Worm (Caenorhabditis elegans): ENCODE measurements around the gene Y45G5AM.9.

Gene Y45G5AM.9

DNA sequence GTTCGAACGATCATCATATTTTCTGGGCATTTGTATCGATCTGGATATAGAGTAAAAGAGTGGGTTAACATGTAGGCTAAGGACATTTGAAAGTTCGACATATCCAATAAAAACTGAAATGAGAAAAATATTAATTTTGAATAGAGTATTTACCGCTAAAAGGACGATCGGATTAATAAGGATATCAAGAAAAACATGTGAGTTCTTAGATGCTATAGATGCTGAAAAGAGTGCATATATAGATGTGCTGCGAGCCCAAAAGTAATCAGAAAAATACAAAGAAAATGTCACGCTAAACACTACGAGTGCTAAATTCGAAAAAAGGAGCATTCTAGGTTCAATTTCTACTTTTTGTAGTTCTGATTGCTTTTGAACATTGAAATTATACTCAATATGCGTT is 48.0 kb upstream of the Y45G5AM.9 start, which contains the start of gene srt-12:
Gene srt-12, minus strand, starts transcription at position 101 of the 400 bp plus-strand sequence.
- TF ChIP-seq elt-2 (tag; optimal IDR thresholded peaks at IDR 0.05) (no peak), egl-27 (tag; optimal IDR thresholded peaks at IDR 0.05) (no peak), ceh-82 (tag; optimal IDR thresholded peaks at IDR 0.05) (no peak), eor-1 (tag; optimal IDR thresholded peaks at IDR 0.05) (no peak), nhr-77 (tag; optimal IDR thresholded peaks at IDR 0.05) (no peak), fkh-10 (GFP tag; optimal IDR thresholded peaks at IDR 0.05) (no peak), ceh-9 (tag; optimal IDR thresholded peaks at IDR 0.05) (no peak), nhr-28 (tag; optimal IDR thresholded peaks at IDR 0.05) (no peak)

DNA sequence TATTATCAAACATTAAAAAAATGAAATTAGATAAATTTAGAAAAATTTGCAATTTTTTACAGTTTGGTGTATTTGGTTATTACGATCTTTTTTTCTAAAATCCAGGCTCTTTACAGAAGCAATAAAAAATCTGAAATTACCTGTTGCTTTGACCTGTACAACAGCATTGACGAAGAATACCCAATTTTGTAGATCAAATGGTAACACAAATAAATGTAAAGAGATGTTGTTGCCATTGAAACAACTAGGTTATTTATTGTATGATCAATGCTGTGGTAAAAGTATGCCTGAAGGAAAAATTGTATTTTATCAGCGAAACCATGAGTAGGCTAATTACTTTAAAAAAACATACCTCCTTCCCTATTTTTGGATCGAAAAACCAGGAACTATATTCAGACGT is 47.1 kb upstream of the Y45G5AM.9 start:
- TF ChIP-seq nhr-237 (tag; optimal IDR thresholded peaks at IDR 0.05) (no peak), zag-1 (tag; optimal IDR thresholded peaks at IDR 0.05) (no peak), fos-1 (tag; optimal IDR thresholded peaks at IDR 0.05) (no peak), mml-1 (tag; optimal IDR thresholded peaks at IDR 0.05) (no peak), tbx-2 (tag; optimal IDR thresholded peaks at IDR 0.05) (no peak), mdl-1 (tag; optimal IDR thresholded peaks at IDR 0.05) (no peak), egl-27 (tag; optimal IDR thresholded peaks at IDR 0.05) (no peak)

ce11 chrV:4240292-4240691 is 45.9 kb upstream of the Y45G5AM.9 start, which contains the start of gene srh-204:
TSS of gene srh-204 (minus strand) at chrV:4240392.
- TF ChIP-seq eor-1 (tag; optimal IDR thresholded peaks at IDR 0.05): no peak
- no peak for TF ChIP-seq pqm-1 (tag; optimal IDR thresholded peaks at IDR 0.05)
- TF ChIP-seq daf-12 (tag; optimal IDR thresholded peaks at IDR 0.05): no peak
- TF ChIP-seq ceh-16 (tag; optimal IDR thresholded peaks at IDR 0.05): no peak
- TF ChIP-seq jun-1 (tag; optimal IDR thresholded peaks at IDR 0.05): no peak
- TF ChIP-seq lin-15B (tag; optimal IDR thresholded peaks at IDR 0.05): no peak
- no peak for TF ChIP-seq fos-1 (tag; optimal IDR thresholded peaks at IDR 0.05)
- no peak for TF ChIP-seq nhr-77 (tag; optimal IDR thresholded peaks at IDR 0.05)

DNA sequence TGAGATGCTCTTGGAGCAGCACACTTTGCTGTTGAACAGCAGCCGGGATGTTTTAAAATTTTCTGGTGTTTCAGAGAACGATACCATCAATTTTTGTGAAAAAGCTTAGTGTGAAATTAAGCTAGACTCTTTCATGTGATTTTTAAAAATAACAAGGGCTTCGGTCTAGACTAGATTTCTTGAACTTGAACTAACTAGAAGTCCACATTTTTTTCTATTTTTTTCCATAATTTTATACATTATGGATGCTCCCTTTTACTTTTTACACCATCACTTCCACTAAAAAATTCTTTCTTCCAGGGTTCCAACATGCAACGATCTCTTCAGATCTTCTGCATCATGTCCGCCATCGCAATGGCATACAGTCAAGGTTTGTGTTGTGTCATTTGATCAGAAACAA is 41.7 kb upstream of the Y45G5AM.9 start, which contains the start of gene nlp-13:
Gene nlp-13, plus strand, starts transcription at position 301 of the 400 bp plus-strand sequence.
- no peak for TF ChIP-seq egl-27 (tag; optimal IDR thresholded peaks at IDR 0.05)
- TF ChIP-seq ceh-82 (tag; optimal IDR thresholded peaks at IDR 0.05): no peak
- TF ChIP-seq ceh-28 (tag; optimal IDR thresholded peaks at IDR 0.05): no peak
- TF ChIP-seq nhr-237 (tag; optimal IDR thresholded peaks at IDR 0.05): no peak
- no peak for TF ChIP-seq aly-2 (tag; optimal IDR thresholded peaks at IDR 0.05)
- no peak for TF ChIP-seq sea-2 (GFP tag; optimal IDR thresholded peaks at IDR 0.05)
- no peak for TF ChIP-seq jun-1 (tag; optimal IDR thresholded peaks at IDR 0.05)
- TF ChIP-seq fos-1 (tag; optimal IDR thresholded peaks at IDR 0.05): no peak
- TF ChIP-seq nhr-76 (tag; optimal IDR thresholded peaks at IDR 0.05): no peak
- TF ChIP-seq nhr-12 (tag; optimal IDR thresholded peaks at IDR 0.05): no peak
- TF ChIP-seq nhr-11 (tag; optimal IDR thresholded peaks at IDR 0.05): no peak
- TF ChIP-seq unc-62 (GFP tag; optimal IDR thresholded peaks at IDR 0.05): no peak
- no peak for TF ChIP-seq nfya-1 (tag; optimal IDR thresholded peaks at IDR 0.05; ENCODE audit: insufficient read depth)
- TF ChIP-seq R02D3.7 (tag; optimal IDR thresholded peaks at IDR 0.05): no peak
- no peak for TF ChIP-seq fkh-2 (tag; optimal IDR thresholded peaks at IDR 0.05)
- TF ChIP-seq lin-15B (tag; optimal IDR thresholded peaks at IDR 0.05): no peak

DNA sequence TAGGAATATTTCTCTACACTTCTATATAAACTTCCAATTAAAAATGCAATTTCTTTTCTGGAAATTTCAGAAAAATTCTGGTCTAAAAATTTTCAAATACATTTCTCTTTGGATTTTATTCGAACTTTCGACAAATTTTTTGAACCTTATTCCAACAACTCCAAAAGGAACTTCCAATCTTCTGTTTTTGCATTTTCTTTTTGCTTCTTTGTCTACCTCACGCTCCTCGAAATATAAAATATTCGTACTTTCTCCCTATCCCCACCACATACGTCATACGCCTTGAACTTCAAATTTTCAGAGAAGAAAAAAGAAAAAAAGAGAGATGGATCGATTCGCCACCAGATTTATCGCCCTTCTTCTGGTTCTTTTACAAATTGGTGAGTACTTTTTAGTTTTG is 24.9 kb upstream of the Y45G5AM.9 start, which contains the start of gene nlp-9:
Gene nlp-9, plus strand, starts transcription at position 301 of the 400 bp plus-strand sequence.
- TF ChIP-seq ama-1 (optimal IDR thresholded peaks at IDR 0.05): no peak
- TF ChIP-seq nhr-28 (tag; optimal IDR thresholded peaks at IDR 0.05): no peak
- no peak for TF ChIP-seq ceh-82 (tag; optimal IDR thresholded peaks at IDR 0.05)
- TF ChIP-seq fkh-10 (GFP tag; optimal IDR thresholded peaks at IDR 0.05): no peak
- TF ChIP-seq pha-4 (tag; optimal IDR thresholded peaks at IDR 0.05): no peak
- no peak for TF ChIP-seq lin-39 (tag; optimal IDR thresholded peaks at IDR 0.05)
- no peak for TF ChIP-seq R02D3.7 (tag; optimal IDR thresholded peaks at IDR 0.05)
- no peak for TF ChIP-seq nhr-67 (tag; optimal IDR thresholded peaks at IDR 0.05)
- TF ChIP-seq lin-15B (tag; optimal IDR thresholded peaks at IDR 0.05): no peak
- TF ChIP-seq mdl-1 (tag; optimal IDR thresholded peaks at IDR 0.05): no peak
- no peak for TF ChIP-seq unc-39 (tag; optimal IDR thresholded peaks at IDR 0.05)
- TF ChIP-seq ztf-4 (tag; optimal IDR thresholded peaks at IDR 0.05): no peak
- no peak for TF ChIP-seq ceh-16 (tag; optimal IDR thresholded peaks at IDR 0.05)
- TF ChIP-seq mml-1 (tag; optimal IDR thresholded peaks at IDR 0.05): no peak
- TF ChIP-seq jun-1 (tag; optimal IDR thresholded peaks at IDR 0.05): no peak
- no peak for TF ChIP-seq aly-2 (tag; optimal IDR thresholded peaks at IDR 0.05)
- no peak for TF ChIP-seq lsy-12 (tag; optimal IDR thresholded peaks at IDR 0.05)
- no peak for TF ChIP-seq nhr-237 (tag; optimal IDR thresholded peaks at IDR 0.05)
